Fruit fly (Drosophila melanogaster) whole organism, adult: ENCODE results near the gene CG7328.

Experiments used
- CG11617 ChIP-seq: fragments of 200-800 bp; sonication (Bioruptor generic); optimal IDR thresholded peaks from 2 replicates; lab custom pipeline; 2017; ENCODE audit warnings: mild to moderate bottlenecking, missing biosample characterization, missing genetic modification reagents, missing genetic modification characterization
- CG12768 ChIP-seq: fragments of 200-800 bp; sonication (Bioruptor generic); optimal IDR thresholded peaks from 2 replicates; lab custom pipeline; 2017; ENCODE audit warnings: missing biosample characterization, missing genetic modification characterization, mild to moderate bottlenecking, moderate library complexity, missing genetic modification reagents
- CG14711 ChIP-seq: fragments of 200-800 bp; sonication (Bioruptor generic); optimal IDR thresholded peaks from 2 replicates; lab custom pipeline; 2018; ENCODE audit warnings: missing biosample characterization, mild to moderate bottlenecking, missing genetic modification characterization, moderate library complexity
- CG1620 ChIP-seq: fragments of 200-800 bp; sonication (Bioruptor generic); optimal IDR thresholded peaks from 2 replicates; lab custom pipeline; 2016; ENCODE audit warnings: missing biosample characterization, missing genetic modification characterization
- CG33017 ChIP-seq: fragments of 200-800 bp; sonication (Bioruptor generic); optimal IDR thresholded peaks from 2 replicates; lab custom pipeline; 2018; ENCODE audit warnings: missing biosample characterization, mild to moderate bottlenecking, missing genetic modification characterization, moderate library complexity
- CG5204 ChIP-seq: fragments of 200-800 bp; sonication (Bioruptor generic); optimal IDR thresholded peaks from 2 replicates; lab custom pipeline; 2016; ENCODE audit warnings: missing biosample characterization, missing genetic modification characterization
- CG7045 ChIP-seq: fragments of 200-800 bp; sonication (Bioruptor generic); optimal IDR thresholded peaks from 2 replicates; lab custom pipeline; 2017; ENCODE audit warnings: missing biosample characterization, mild to moderate bottlenecking, missing genetic modification characterization
- CG7101 ChIP-seq: fragments of 200-800 bp; sonication (Bioruptor generic); optimal IDR thresholded peaks from 2 replicates; lab custom pipeline; 2018; ENCODE audit warnings: missing biosample characterization, mild to moderate bottlenecking, missing genetic modification characterization, moderate library complexity
- Clk ChIP-seq: fragments of 200-800 bp; sonication (Bioruptor generic); optimal IDR thresholded peaks from 2 replicates; lab custom pipeline; 2017; ENCODE audit warnings: missing biosample characterization, missing genetic modification characterization
- Crg-1 ChIP-seq: fragments of 200-800 bp; sonication (Bioruptor generic); optimal IDR thresholded peaks from 2 replicates; lab custom pipeline; 2016; ENCODE audit warnings: missing biosample characterization, missing genetic modification characterization
- Hr96 ChIP-seq: fragments of 200-800 bp; sonication (Bioruptor generic); optimal IDR thresholded peaks from 2 replicates; lab custom pipeline; 2016; ENCODE audit warnings: missing biosample characterization, missing genetic modification characterization
- Mnt ChIP-seq: fragments of 200-800 bp; sonication (Bioruptor generic); optimal IDR thresholded peaks from 2 replicates; lab custom pipeline; 2016; ENCODE audit warnings: missing biosample characterization, mild to moderate bottlenecking, missing genetic modification characterization
- bab1 ChIP-seq: fragments of 200-800 bp; sonication (Bioruptor generic); optimal IDR thresholded peaks from 3 replicates; lab custom pipeline; 2019; ENCODE audit warnings: missing biosample characterization, mild to moderate bottlenecking, missing genetic modification characterization, moderate library complexity
- cic ChIP-seq: fragments of 200-800 bp; sonication (Bioruptor generic); optimal IDR thresholded peaks from 2 replicates; lab custom pipeline; 2017; ENCODE audit warnings: missing biosample characterization, mild to moderate bottlenecking, missing genetic modification characterization, moderate library complexity
- cnc ChIP-seq, 2 experiments: fragments of >200 bp; optimal IDR thresholded peaks; 2 replicates each; lab custom pipeline; 2017
- kay ChIP-seq: fragments of 200-800 bp; sonication (Bioruptor generic); peaks from one replicate; lab custom pipeline; 2016; ENCODE audit warnings: missing biosample characterization, missing genetic modification characterization, borderline replicate concordance
- ovo ChIP-seq: fragments of 200-800 bp; sonication (Bioruptor generic); optimal IDR thresholded peaks from 2 replicates; lab custom pipeline; 2016; ENCODE audit warnings: missing biosample characterization, missing genetic modification characterization
- pad ChIP-seq: fragments of 200-800 bp; sonication (Bioruptor generic); optimal IDR thresholded peaks from 3 replicates; lab custom pipeline; 2017; ENCODE audit warnings: missing biosample characterization, missing genetic modification characterization, mild to moderate bottlenecking, moderate library complexity, missing genetic modification reagents
- tj ChIP-seq: fragments of 200-800 bp; sonication (Bioruptor generic); optimal IDR thresholded peaks from 3 replicates; lab custom pipeline; 2017; ENCODE audit warnings: missing biosample characterization, mild to moderate bottlenecking, missing genetic modification characterization, moderate library complexity
- toe ChIP-seq: fragments of 200-800 bp; sonication (Bioruptor generic); optimal IDR thresholded peaks from 2 replicates; lab custom pipeline; 2016; ENCODE audit warnings: missing biosample characterization, missing genetic modification characterization

CG7328 gene

DNA sequence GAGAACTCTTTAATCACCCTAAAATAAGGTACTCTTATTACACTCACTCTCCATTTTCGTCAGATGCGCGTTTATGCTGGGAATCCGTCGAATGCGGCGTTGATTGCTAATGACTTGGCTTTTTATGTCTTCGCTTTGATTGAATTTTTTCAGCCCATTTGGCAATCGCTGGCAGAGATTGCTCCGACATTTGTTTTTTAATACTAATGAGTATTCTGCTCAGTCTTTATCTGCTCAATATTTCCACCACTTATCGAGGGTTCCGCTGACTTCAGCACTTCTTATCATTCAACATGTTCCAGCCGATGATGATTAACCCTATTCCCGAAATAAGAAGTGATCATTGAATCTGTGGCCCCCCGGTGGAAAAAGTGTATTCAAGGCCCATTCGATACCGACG, 8.8 kb downstream of the CG7328 start, which contains the start of gene obst-J:
obst-J (minus strand) TSS at position 101 of the 400 bp plus-strand sequence.
- TF ChIP-seq CG5204 (GFP tag; lab: Kevin White, UChicago) (no peak), Hr96 (GFP tag; lab: Kevin White, UChicago) (no peak), tj (GFP tag; lab: Kevin White, UChicago) (no peak), toe (no peak), CG14711 (tag; lab: Kevin White, UChicago) (no peak), CG7101 (tag; lab: Kevin White, UChicago) (no peak), CG7045 (GFP tag; lab: Kevin White, UChicago) (no peak), pad (GFP tag; lab: Kevin White, UChicago) (no peak), cic (no peak), bab1 (GFP tag; lab: Kevin White, UChicago) (no peak), kay (GFP tag; lab: Kevin White, UChicago) (no peak), CG12768 (no peak), ovo (GFP tag; lab: Kevin White, UChicago) (no peak), CG1620 (GFP tag; lab: Kevin White, UChicago) (no peak), Clk (GFP tag; lab: Kevin White, UChicago) (no peak), cnc (optimal IDR thresholded peaks at IDR 0.05; lab: Kevin White, UChicago) (no peak)

DNA sequence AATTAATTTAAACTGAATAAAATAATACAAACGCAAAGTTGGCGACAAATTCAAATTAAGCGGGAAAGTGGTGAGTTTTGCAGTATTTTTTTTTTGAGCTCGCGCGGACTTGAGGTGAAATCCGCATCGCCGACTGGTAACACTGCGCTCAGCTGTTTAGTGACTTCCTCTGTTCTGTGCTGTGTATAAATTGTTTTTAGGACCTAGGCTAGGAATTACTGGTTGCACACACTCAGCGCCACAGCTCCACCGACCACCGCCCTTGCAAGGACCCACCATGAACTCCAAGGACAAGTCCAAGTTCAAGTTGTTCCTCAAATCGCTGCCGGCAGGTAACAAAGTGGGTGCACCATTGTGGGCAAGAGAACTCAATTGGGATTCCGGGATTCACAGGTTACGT, 11.4 kb downstream of the CG7328 start, which contains the start of gene gig:
gig (plus strand) TSS at position 150 of the 400 bp plus-strand sequence.
- no peak for TF ChIP-seq CG11617 (GFP tag; lab: Kevin White, UChicago)
- peak; percentile 11 for TF ChIP-seq bab1 (GFP tag; lab: Kevin White, UChicago)
- TF ChIP-seq Clk (GFP tag; lab: Kevin White, UChicago): no peak
- no peak for TF ChIP-seq tj (GFP tag; lab: Kevin White, UChicago)

DNA sequence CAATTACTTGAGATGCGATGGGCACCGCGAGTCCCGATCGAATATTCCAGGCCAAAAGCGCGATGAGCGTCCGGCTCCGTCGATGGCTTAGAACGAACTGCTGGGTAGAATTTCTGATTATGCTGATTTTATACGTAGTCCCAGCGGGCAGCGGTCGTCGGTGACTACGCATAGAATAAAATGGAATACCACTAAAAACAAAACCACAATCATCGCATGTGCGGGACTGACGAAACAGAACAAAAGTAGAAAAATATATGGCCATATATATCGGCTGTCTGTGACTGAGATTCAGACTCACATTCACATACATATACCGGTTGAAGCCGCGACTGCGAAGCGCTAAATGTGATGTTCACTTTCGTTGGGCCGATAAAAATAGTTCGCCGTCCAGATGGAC, 13.1 kb downstream of the CG7328 start, which contains the start of gene CG7365:
CG7365 (minus strand) TSS at position 101 of the 400 bp plus-strand sequence.
- TF ChIP-seq Mnt (GFP tag; lab: Kevin White, UChicago): no peak
- no peak for TF ChIP-seq ovo (GFP tag; lab: Kevin White, UChicago)
- TF ChIP-seq kay (GFP tag; lab: Kevin White, UChicago): no peak
- TF ChIP-seq CG1620 (GFP tag; lab: Kevin White, UChicago): no peak
- no peak for TF ChIP-seq toe
- TF ChIP-seq bab1 (GFP tag; lab: Kevin White, UChicago): no peak
- TF ChIP-seq cic: no peak
- no peak for TF ChIP-seq CG33017 (tag; lab: Kevin White, UChicago)
- no peak for TF ChIP-seq CG12768
- no peak for TF ChIP-seq Clk (GFP tag; lab: Kevin White, UChicago)
- TF ChIP-seq CG11617 (GFP tag; lab: Kevin White, UChicago): no peak
- TF ChIP-seq CG5204 (GFP tag; lab: Kevin White, UChicago): no peak
- TF ChIP-seq tj (GFP tag; lab: Kevin White, UChicago): no peak
- TF ChIP-seq Crg-1 (GFP tag; lab: Kevin White, UChicago): no peak
- no peak for TF ChIP-seq CG7045 (GFP tag; lab: Kevin White, UChicago)
- no peak for TF ChIP-seq pad (GFP tag; lab: Kevin White, UChicago)
- TF ChIP-seq cnc (optimal IDR thresholded peaks at IDR 0.05; lab: Kevin White, UChicago): no peak
- no peak for TF ChIP-seq CG7101 (tag; lab: Kevin White, UChicago)

DNA sequence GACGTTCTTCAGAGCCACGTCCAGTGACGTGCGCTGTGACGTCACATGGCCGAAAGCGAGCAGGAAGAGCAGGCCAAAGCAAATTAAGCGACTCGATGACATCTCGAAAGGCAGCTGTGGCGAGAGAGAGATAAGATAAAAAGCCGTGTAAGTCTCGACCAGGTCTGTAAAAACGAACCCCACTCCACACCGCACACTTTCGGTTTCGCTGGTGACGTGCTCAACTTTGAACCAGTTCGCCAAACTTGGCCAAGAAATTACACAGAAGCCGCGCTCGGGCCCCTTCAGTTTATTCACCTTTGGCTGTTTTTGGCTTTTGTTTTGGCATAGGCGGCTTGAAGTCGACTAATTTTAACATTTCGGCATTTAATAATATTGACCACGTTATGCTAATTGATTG, 14.3 kb downstream of the CG7328 start:
- TF ChIP-seq Mnt (GFP tag; lab: Kevin White, UChicago): no peak
- no peak for TF ChIP-seq toe
- TF ChIP-seq CG1620 (GFP tag; lab: Kevin White, UChicago): no peak
- TF ChIP-seq ovo (GFP tag; lab: Kevin White, UChicago): no peak
- no peak for TF ChIP-seq CG12768
- no peak for TF ChIP-seq Hr96 (GFP tag; lab: Kevin White, UChicago)
- no peak for TF ChIP-seq kay (GFP tag; lab: Kevin White, UChicago)
- no peak for TF ChIP-seq CG33017 (tag; lab: Kevin White, UChicago)
- TF ChIP-seq cic: no peak
- no peak for TF ChIP-seq bab1 (GFP tag; lab: Kevin White, UChicago)
- TF ChIP-seq CG7101 (tag; lab: Kevin White, UChicago): no peak
- TF ChIP-seq Clk (GFP tag; lab: Kevin White, UChicago): no peak
- TF ChIP-seq CG11617 (GFP tag; lab: Kevin White, UChicago): no peak
- TF ChIP-seq pad (GFP tag; lab: Kevin White, UChicago): no peak
- no peak for TF ChIP-seq CG5204 (GFP tag; lab: Kevin White, UChicago)
- TF ChIP-seq CG14711 (tag; lab: Kevin White, UChicago): no peak
- TF ChIP-seq Crg-1 (GFP tag; lab: Kevin White, UChicago): no peak
- no peak for TF ChIP-seq tj (GFP tag; lab: Kevin White, UChicago)

DNA sequence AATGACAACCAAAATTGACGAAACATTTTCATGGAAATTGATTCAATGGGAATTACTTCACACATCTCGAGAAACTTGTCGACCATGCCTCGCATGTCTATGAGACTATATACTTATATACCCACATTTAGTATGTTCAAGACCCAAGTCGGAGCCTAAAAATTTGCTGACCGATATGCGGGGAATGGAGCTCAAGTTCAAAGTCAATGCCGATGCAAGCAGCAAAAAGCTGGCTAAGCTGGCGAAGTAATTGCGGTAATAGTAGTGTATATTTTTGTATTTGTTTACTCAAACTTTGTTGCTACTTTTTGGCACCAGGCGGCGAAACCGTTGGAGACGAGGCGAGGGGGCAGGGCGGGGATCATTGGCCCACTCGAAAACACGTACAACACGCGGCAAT, 17.4 kb downstream of the CG7328 start:
- TF ChIP-seq tj (GFP tag; lab: Kevin White, UChicago) (peak; percentile 61), kay (GFP tag; lab: Kevin White, UChicago) (peak; percentile 12), CG12768 (no peak)

DNA sequence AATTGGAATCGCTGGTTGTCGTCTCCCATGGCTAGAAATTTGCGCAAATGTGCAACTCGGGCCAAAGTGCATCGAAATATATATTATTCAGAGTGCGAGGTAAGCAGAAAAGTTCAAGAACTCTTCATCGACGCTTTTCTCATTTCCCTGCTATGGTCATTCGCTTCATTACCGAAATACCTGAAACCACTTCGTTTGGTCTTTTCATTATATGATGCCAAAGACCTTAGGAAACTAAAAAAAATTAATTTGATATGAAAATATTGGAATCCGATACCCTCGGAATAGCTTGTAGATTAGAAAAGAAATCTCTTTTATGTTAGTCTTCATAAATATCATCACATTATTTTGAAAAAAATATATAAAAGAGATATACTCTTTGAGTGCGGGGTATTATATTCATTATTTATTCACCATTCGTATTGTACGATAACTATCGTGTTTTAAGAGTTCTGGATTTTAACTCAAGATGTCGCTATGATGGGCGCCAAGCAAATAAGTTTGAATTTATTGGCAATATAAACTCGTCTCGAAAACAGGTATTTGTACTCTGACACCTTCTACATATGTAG, 27.5 kb downstream of the CG7328 start, which contains the start of gene CG14187:
CG14187 (minus strand) TSS at position 51 of the 572 bp plus-strand sequence.
- TF ChIP-seq pad (GFP tag; lab: Kevin White, UChicago) (no peak), Mnt (GFP tag; lab: Kevin White, UChicago) (no peak), cic (no peak), toe (no peak), tj (GFP tag; lab: Kevin White, UChicago) (peak; percentile 73), Hr96 (GFP tag; lab: Kevin White, UChicago) (no peak), bab1 (GFP tag; lab: Kevin White, UChicago) (peak; percentile 79), CG7101 (tag; lab: Kevin White, UChicago) (no peak), CG14711 (tag; lab: Kevin White, UChicago) (no peak)
